Worm (Caenorhabditis elegans): ENCODE data around the gene che-12.

Gene che-12

DNA sequence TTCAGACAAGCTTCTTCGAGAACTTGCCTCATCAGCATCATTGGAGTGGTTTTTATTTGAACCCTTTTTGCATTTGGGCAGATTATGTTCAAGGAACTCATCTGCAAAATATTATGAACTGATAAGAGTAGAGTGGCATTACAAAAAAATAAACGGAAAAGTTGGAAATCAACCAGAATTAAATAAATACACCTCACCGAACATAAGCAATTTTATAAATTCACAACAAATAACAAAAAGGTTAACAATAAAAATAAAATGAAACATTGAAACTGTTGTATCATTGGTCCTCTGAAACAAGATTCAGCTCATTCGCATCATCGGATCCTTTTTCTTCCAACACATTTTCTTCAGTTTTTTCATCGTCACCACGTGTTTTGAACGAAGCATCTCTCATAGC lies 10.1 kb upstream of the che-12 start, which contains the start of gene asps-1 (continued):
- TF ChIP-seq ztf-18 (tag; optimal IDR thresholded peaks at IDR 0.05) (no peak), nhr-27 (tag; optimal IDR thresholded peaks at IDR 0.05) (no peak), nhr-120 (GFP tag; IDR thresholded peaks at IDR 0.05) (no peak), lsy-27 (tag; optimal IDR thresholded peaks at IDR 0.05; ENCODE audit: borderline replicate concordance, insufficient read depth) (no peak)

- TF ChIP-seq hlh-26 (GFP tag; conservative IDR thresholded peaks at IDR 0.05) (no peak), F39B2.1 (GFP tag; IDR thresholded peaks at IDR 0.05) (no peak), ceh-79 (tag; optimal IDR thresholded peaks at IDR 0.05) (no peak), nhr-179 (tag; optimal IDR thresholded peaks at IDR 0.05) (no peak), ztf-18 (tag; optimal IDR thresholded peaks at IDR 0.05) (no peak), sptf-2 (GFP tag; optimal IDR thresholded peaks at IDR 0.05) (no peak), lag-1 (GFP tag; IDR thresholded peaks at IDR 0.05) (no peak), ztf-3 (GFP tag; optimal IDR thresholded peaks at IDR 0.05) (no peak), hrde-1 (tag; optimal IDR thresholded peaks at IDR 0.05; ENCODE audit: borderline replicate concordance) (no peak), Y56A3A.18 (GFP tag; IDR thresholded peaks at IDR 0.05) (no peak), sdz-38 (tag; optimal IDR thresholded peaks at IDR 0.05) (no peak), Y95B8A.8 (GFP tag; IDR thresholded peaks at IDR 0.05) (no peak), B0035.1 (tag; optimal IDR thresholded peaks at IDR 0.05) (no peak), rpc-1 (optimal IDR thresholded peaks at IDR 0.05) (no peak), rpc-1 (tag; optimal IDR thresholded peaks at IDR 0.05) (no peak), madf-10 (tag; optimal IDR thresholded peaks at IDR 0.05) (no peak), nhr-120 (GFP tag; IDR thresholded peaks at IDR 0.05) (no peak), ztf-26 (tag; optimal IDR thresholded peaks at IDR 0.05) (no peak)
Measured at ce11 chrV:10314371-10314770, 7.2 kb upstream of the che-12 start, which contains the start of gene trx-2. trx-2 (plus strand) TSS chrV:10314671.

ce11 chrV:10313953-10314352 lies 6.8 kb upstream of the che-12 start, which contains the start of gene gcy-6:
gcy-6 (minus strand) TSS chrV:10314053.
- no peak for TF ChIP-seq T07F8.4 (tag; optimal IDR thresholded peaks at IDR 0.05)
- TF ChIP-seq snpc-3.4 (tag; optimal IDR thresholded peaks at IDR 0.05): no peak
- TF ChIP-seq ztf-26 (tag; optimal IDR thresholded peaks at IDR 0.05): no peak
- no peak for TF ChIP-seq lsl-1 (GFP tag; optimal IDR thresholded peaks at IDR 0.05)
- TF ChIP-seq atf-7 (tag; optimal IDR thresholded peaks at IDR 0.05): no peak
- TF ChIP-seq F22D6.2 (tag; optimal IDR thresholded peaks at IDR 0.05): no peak
- TF ChIP-seq snpc-1.3 (tag; optimal IDR thresholded peaks at IDR 0.05; ENCODE audit: insufficient read depth): no peak
- TF ChIP-seq pha-4 (tag; optimal IDR thresholded peaks at IDR 0.05): no peak
- TF ChIP-seq C17E4.6 (GFP tag; IDR thresholded peaks at IDR 0.05): no peak
- no peak for TF ChIP-seq pbrm-1 (GFP tag; IDR thresholded peaks at IDR 0.05)
- TF ChIP-seq egrh-3 (GFP tag; IDR thresholded peaks at IDR 0.05): no peak
- TF ChIP-seq snpc-4 (GFP tag; optimal IDR thresholded peaks at IDR 0.05): no peak
- no peak for TF ChIP-seq snpc-4 (tag; optimal IDR thresholded peaks at IDR 0.05)
- TF ChIP-seq nfya-1 (tag; optimal IDR thresholded peaks at IDR 0.05; ENCODE audit: borderline replicate concordance, insufficient read depth): no peak
- no peak for TF ChIP-seq sptf-2 (GFP tag; optimal IDR thresholded peaks at IDR 0.05)
- TF ChIP-seq hmg-20 (GFP tag; IDR thresholded peaks at IDR 0.05): no peak
- TF ChIP-seq zfh-2 (GFP tag; conservative IDR thresholded peaks at IDR 0.05): no peak
- no peak for TF ChIP-seq sea-2 (GFP tag; IDR thresholded peaks at IDR 0.05)
- TF ChIP-seq madf-10 (tag; optimal IDR thresholded peaks at IDR 0.05): no peak
- TF ChIP-seq lir-1 (GFP tag; conservative IDR thresholded peaks at IDR 0.05): no peak
- no peak for TF ChIP-seq let-607 (tag; optimal IDR thresholded peaks at IDR 0.05)

Measured in whole organism, young adult.